Fruit fly (Drosophila melanogaster) whole organism, adult: ENCODE results near the gene ash1.

Source experiments
- CG11617 ChIP-seq: fragments of 200-800 bp; sonication (Bioruptor generic); optimal IDR thresholded peaks from 2 replicates; lab custom pipeline; 2017; ENCODE audit warnings: mild to moderate bottlenecking, missing biosample characterization, missing genetic modification reagents, missing genetic modification characterization
- CG12768 ChIP-seq: fragments of 200-800 bp; sonication (Bioruptor generic); optimal IDR thresholded peaks from 2 replicates; lab custom pipeline; 2017; ENCODE audit warnings: missing biosample characterization, missing genetic modification characterization, mild to moderate bottlenecking, moderate library complexity, missing genetic modification reagents
- CG14711 ChIP-seq: fragments of 200-800 bp; sonication (Bioruptor generic); optimal IDR thresholded peaks from 2 replicates; lab custom pipeline; 2018; ENCODE audit warnings: missing biosample characterization, mild to moderate bottlenecking, missing genetic modification characterization, moderate library complexity
- CG1620 ChIP-seq: fragments of 200-800 bp; sonication (Bioruptor generic); optimal IDR thresholded peaks from 2 replicates; lab custom pipeline; 2016; ENCODE audit warnings: missing biosample characterization, missing genetic modification characterization
- CG33017 ChIP-seq: fragments of 200-800 bp; sonication (Bioruptor generic); optimal IDR thresholded peaks from 2 replicates; lab custom pipeline; 2018; ENCODE audit warnings: missing biosample characterization, mild to moderate bottlenecking, missing genetic modification characterization, moderate library complexity
- CG5204 ChIP-seq: fragments of 200-800 bp; sonication (Bioruptor generic); optimal IDR thresholded peaks from 2 replicates; lab custom pipeline; 2016; ENCODE audit warnings: missing biosample characterization, missing genetic modification characterization
- CG7045 ChIP-seq: fragments of 200-800 bp; sonication (Bioruptor generic); optimal IDR thresholded peaks from 2 replicates; lab custom pipeline; 2017; ENCODE audit warnings: missing biosample characterization, mild to moderate bottlenecking, missing genetic modification characterization
- CG7101 ChIP-seq: fragments of 200-800 bp; sonication (Bioruptor generic); optimal IDR thresholded peaks from 2 replicates; lab custom pipeline; 2018; ENCODE audit warnings: missing biosample characterization, mild to moderate bottlenecking, missing genetic modification characterization, moderate library complexity
- Clk ChIP-seq: fragments of 200-800 bp; sonication (Bioruptor generic); optimal IDR thresholded peaks from 2 replicates; lab custom pipeline; 2017; ENCODE audit warnings: missing biosample characterization, missing genetic modification characterization
- Crg-1 ChIP-seq: fragments of 200-800 bp; sonication (Bioruptor generic); optimal IDR thresholded peaks from 2 replicates; lab custom pipeline; 2016; ENCODE audit warnings: missing biosample characterization, missing genetic modification characterization
- Hr96 ChIP-seq: fragments of 200-800 bp; sonication (Bioruptor generic); optimal IDR thresholded peaks from 2 replicates; lab custom pipeline; 2016; ENCODE audit warnings: missing biosample characterization, missing genetic modification characterization
- Mnt ChIP-seq: fragments of 200-800 bp; sonication (Bioruptor generic); optimal IDR thresholded peaks from 2 replicates; lab custom pipeline; 2016; ENCODE audit warnings: missing biosample characterization, mild to moderate bottlenecking, missing genetic modification characterization
- bab1 ChIP-seq: fragments of 200-800 bp; sonication (Bioruptor generic); optimal IDR thresholded peaks from 3 replicates; lab custom pipeline; 2019; ENCODE audit warnings: missing biosample characterization, mild to moderate bottlenecking, missing genetic modification characterization, moderate library complexity
- cic ChIP-seq: fragments of 200-800 bp; sonication (Bioruptor generic); optimal IDR thresholded peaks from 2 replicates; lab custom pipeline; 2017; ENCODE audit warnings: missing biosample characterization, mild to moderate bottlenecking, missing genetic modification characterization, moderate library complexity
- cnc ChIP-seq, 2 experiments: fragments of >200 bp; optimal IDR thresholded peaks; 2 replicates each; lab custom pipeline; 2017
- kay ChIP-seq: fragments of 200-800 bp; sonication (Bioruptor generic); peaks from one replicate; lab custom pipeline; 2016; ENCODE audit warnings: missing biosample characterization, missing genetic modification characterization, borderline replicate concordance
- ovo ChIP-seq: fragments of 200-800 bp; sonication (Bioruptor generic); optimal IDR thresholded peaks from 2 replicates; lab custom pipeline; 2016; ENCODE audit warnings: missing biosample characterization, missing genetic modification characterization
- pad ChIP-seq: fragments of 200-800 bp; sonication (Bioruptor generic); optimal IDR thresholded peaks from 3 replicates; lab custom pipeline; 2017; ENCODE audit warnings: missing biosample characterization, missing genetic modification characterization, mild to moderate bottlenecking, moderate library complexity, missing genetic modification reagents
- tj ChIP-seq: fragments of 200-800 bp; sonication (Bioruptor generic); optimal IDR thresholded peaks from 3 replicates; lab custom pipeline; 2017; ENCODE audit warnings: missing biosample characterization, mild to moderate bottlenecking, missing genetic modification characterization, moderate library complexity
- toe ChIP-seq: fragments of 200-800 bp; sonication (Bioruptor generic); optimal IDR thresholded peaks from 2 replicates; lab custom pipeline; 2016; ENCODE audit warnings: missing biosample characterization, missing genetic modification characterization

Gene ash1

DNA sequence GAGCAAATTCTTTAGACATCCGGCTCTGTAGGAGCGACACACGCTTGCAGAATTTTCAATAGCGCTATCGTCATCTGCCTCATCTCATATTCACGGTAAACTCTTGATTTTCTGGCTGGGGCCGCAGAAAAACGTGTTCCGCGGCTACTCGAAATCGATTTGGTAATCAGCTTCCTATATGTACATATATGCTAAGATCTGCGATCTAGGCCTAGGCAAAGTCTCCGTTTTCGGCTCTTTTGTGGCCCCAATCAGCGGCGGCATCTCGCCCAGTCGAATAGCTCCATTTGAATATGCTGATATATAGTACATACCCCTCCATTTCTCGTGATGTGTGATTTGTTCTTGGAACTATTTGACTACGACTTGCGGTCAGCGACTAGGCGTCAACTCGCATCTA is 35.5 kb downstream of the ash1 start:
- TF ChIP-seq tj (GFP tag; lab: Kevin White, UChicago) (no peak), CG7101 (no peak), CG11617 (GFP tag; lab: Kevin White, UChicago) (no peak), CG7045 (no peak), Hr96 (GFP tag; lab: Kevin White, UChicago) (no peak), CG12768 (no peak), Clk (no peak)

DNA sequence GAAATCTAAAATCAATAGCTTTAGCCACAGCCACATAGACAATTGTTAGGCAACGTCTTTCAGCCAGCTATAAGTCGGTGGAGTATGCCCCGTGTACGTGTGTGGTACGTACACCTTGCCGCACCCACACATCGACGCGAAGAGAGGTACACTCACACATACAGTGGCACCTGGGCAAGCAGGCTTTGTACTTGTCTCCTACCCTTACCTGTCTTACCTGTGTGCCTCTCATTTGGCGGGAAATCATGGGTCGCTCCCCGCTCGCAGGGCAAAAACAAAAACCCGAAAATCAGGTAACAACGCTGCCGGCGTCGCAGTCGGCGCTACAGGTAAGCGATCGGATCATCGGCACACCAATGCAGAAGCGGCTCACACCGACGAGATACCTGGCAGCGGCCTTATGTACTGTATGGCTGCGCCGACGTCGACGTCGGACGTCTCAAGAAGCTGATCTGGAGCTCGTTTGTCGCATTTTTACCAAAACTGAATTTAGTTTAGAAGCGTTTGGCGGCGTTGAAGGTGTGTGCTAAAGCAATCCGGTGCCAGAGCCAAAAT is 36.3 kb downstream of the ash1 start:
- no peak for TF ChIP-seq ovo (GFP tag; lab: Kevin White, UChicago)
- TF ChIP-seq Mnt, result no peak
- no peak for TF ChIP-seq Clk
- no peak for TF ChIP-seq toe (GFP tag; lab: Kevin White, UChicago)
- no peak for TF ChIP-seq CG7045
- TF ChIP-seq CG14711 (tag; lab: Kevin White, UChicago), result no peak
- no peak for TF ChIP-seq CG7101
- TF ChIP-seq Hr96 (GFP tag; lab: Kevin White, UChicago), result no peak
- TF ChIP-seq CG5204 (GFP tag; lab: Kevin White, UChicago), result no peak
- TF ChIP-seq Crg-1, result no peak
- no peak for TF ChIP-seq CG11617 (GFP tag; lab: Kevin White, UChicago)
- no peak for TF ChIP-seq CG1620 (GFP tag; lab: Kevin White, UChicago)
- TF ChIP-seq kay, result no peak
- TF ChIP-seq cic (GFP tag; lab: Kevin White, UChicago), result no peak
- no peak for TF ChIP-seq tj (GFP tag; lab: Kevin White, UChicago)
- no peak for TF ChIP-seq pad
- no peak for TF ChIP-seq CG12768
- TF ChIP-seq cnc (optimal IDR thresholded peaks at IDR 0.05; lab: Kevin White, UChicago), result no peak
- TF ChIP-seq CG33017 (tag; lab: Kevin White, UChicago), result no peak
- no peak for TF ChIP-seq bab1

DNA sequence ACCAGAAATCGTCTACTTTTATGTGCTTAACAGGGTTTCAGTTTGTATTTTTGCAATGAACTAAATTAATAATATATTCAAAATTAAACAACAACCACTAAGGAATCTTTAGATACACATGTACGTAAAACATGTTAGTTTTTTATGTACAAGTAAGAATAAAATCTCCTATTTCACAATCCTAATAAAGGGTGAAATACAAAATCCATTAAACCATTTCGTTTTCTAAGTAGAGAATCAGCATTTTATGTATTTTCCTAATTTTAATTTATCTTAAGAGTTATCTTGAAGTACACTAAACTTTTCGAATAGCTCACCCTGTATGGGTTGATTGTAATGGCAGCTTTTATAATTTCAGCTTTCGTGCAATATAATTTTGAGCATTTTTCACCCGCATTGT is 36.8 kb downstream of the ash1 start:
- no peak for TF ChIP-seq CG11617 (GFP tag; lab: Kevin White, UChicago)
- TF ChIP-seq CG7101, result no peak
- no peak for TF ChIP-seq CG33017 (tag; lab: Kevin White, UChicago)
- TF ChIP-seq CG12768, result no peak
- TF ChIP-seq CG5204 (GFP tag; lab: Kevin White, UChicago), result peak; percentile 25
- TF ChIP-seq cnc (optimal IDR thresholded peaks at IDR 0.05; lab: Kevin White, UChicago), result no peak
- TF ChIP-seq toe (GFP tag; lab: Kevin White, UChicago), result no peak

DNA sequence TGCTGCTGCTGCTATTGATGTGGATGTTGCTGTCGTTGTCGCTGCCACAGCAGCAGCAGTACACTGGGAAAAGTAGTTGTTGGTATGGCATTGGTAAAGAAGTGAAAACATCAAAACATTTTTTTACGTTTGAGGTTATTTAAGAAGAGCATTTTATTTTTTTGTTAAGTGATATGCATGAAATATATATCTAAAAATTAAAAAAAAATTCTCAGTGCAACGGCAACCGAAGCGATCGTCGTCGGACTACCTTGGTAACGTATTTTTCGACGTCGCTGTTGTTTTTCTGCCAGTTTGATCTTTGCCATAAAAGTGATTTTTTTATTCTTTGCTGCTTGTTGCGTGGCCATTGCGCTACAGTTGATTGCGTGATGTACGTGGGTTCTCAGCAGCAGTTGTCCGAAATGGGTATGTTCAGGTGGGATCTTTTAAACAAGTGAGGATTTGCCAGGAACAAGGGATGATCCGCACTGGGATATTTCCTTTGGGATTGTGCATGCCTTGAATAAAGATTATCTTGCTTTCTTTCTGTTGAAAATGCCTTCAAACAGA is 37.8 kb downstream of the ash1 start:
- TF ChIP-seq CG14711 (tag; lab: Kevin White, UChicago), result peak; percentile 28
- no peak for TF ChIP-seq CG12768
- TF ChIP-seq CG5204 (GFP tag; lab: Kevin White, UChicago), result peak; percentile 50
- TF ChIP-seq bab1, result no peak
- TF ChIP-seq CG7045, result peak; percentile 57
- TF ChIP-seq CG7101, result peak; percentile 33
- no peak for TF ChIP-seq tj (GFP tag; lab: Kevin White, UChicago)
- TF ChIP-seq Mnt, result no peak

DNA sequence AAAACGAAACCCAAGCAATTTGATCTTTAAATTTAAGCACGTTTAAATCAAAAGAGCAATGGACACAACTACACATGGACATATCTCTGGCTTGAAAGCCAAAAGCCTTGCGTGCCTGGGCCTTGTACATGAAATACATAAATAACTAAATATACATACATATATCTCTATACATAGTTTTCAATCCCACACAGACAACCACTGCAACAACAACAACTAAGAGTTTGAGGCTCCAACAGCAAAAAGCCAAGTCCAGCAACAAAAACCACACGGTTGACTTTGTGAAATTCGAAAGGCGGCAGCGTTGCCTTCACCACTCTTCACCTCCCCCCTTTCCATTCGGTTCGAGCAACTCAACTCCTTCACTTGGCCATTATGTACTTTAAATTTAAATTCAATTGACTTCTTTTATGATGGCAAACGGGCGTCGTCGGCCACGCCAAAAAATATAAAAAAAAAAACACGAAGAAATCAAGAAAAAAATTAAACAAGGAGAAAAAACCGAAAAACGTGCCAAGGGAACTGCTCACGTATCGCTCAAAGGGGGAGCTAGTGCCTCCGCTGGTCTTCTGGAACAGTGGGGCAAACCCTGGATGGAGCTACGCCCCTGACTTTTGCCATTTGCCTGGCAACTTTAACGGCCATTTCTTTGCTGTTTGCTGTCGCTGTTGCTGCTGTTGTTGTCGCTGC is 38.4 kb downstream of the ash1 start:
- no peak for TF ChIP-seq Hr96 (GFP tag; lab: Kevin White, UChicago)
- TF ChIP-seq Mnt, result no peak
- no peak for TF ChIP-seq CG14711 (tag; lab: Kevin White, UChicago)
- no peak for TF ChIP-seq ovo (GFP tag; lab: Kevin White, UChicago)
- no peak for TF ChIP-seq CG12768
- TF ChIP-seq Crg-1, result no peak
- TF ChIP-seq Clk, result no peak
- no peak for TF ChIP-seq bab1
- no peak for TF ChIP-seq CG33017 (tag; lab: Kevin White, UChicago)
- TF ChIP-seq tj (GFP tag; lab: Kevin White, UChicago), result no peak
- TF ChIP-seq pad, result no peak
- TF ChIP-seq cnc (optimal IDR thresholded peaks at IDR 0.05; lab: Kevin White, UChicago), result no peak
- no peak for TF ChIP-seq CG11617 (GFP tag; lab: Kevin White, UChicago)
- TF ChIP-seq cic (GFP tag; lab: Kevin White, UChicago), result no peak

DNA sequence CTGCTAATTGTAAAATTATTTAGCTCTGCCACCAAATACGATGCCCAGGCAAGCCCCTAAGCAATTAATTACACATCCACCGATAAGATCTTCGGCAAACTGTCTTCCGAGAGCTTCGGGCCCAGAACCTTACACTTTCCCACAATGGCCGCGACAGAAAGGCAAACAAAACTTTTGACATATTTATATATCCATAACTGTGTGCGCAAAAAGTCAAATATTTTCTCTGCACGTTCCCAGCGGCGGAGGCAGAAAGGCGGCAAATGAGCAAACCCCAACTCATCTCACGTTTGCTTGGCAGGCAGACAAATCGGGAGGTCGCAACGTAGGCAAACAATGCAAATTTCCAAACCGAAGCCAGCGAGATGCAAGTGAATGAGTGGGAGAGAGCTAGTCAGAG is 39.4 kb downstream of the ash1 start:
- TF ChIP-seq Clk, result no peak
- TF ChIP-seq CG14711 (tag; lab: Kevin White, UChicago), result no peak
- TF ChIP-seq CG7101, result no peak
- no peak for TF ChIP-seq Mnt
- TF ChIP-seq CG11617 (GFP tag; lab: Kevin White, UChicago), result no peak
- TF ChIP-seq CG12768, result no peak
- no peak for TF ChIP-seq Hr96 (GFP tag; lab: Kevin White, UChicago)
- TF ChIP-seq Crg-1, result no peak
- no peak for TF ChIP-seq kay
- no peak for TF ChIP-seq cic (GFP tag; lab: Kevin White, UChicago)
- TF ChIP-seq cnc (optimal IDR thresholded peaks at IDR 0.05; lab: Kevin White, UChicago), result no peak
- no peak for TF ChIP-seq CG1620 (GFP tag; lab: Kevin White, UChicago)

DNA sequence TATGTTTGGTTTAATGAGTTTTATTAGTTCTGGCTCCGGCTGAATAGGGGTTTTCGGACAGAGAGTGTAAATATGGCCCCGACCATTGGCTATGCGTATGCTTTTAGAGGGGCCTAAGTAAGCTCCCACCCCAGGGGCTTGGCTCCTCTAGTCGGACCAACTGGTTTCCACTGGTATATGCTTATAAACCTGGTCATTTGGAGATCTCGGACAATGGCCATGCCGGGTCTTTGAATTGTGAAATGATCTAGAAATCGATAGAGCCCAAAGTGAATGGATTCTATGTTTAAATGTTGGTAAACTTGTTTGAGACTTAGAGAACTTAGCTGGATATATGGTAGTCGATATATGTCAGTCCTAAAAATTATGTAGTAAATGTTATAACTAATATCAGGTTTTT is 39.9 kb downstream of the ash1 start:
- no peak for TF ChIP-seq CG7045
- no peak for TF ChIP-seq ovo (GFP tag; lab: Kevin White, UChicago)
- TF ChIP-seq bab1, result no peak
- TF ChIP-seq CG11617 (GFP tag; lab: Kevin White, UChicago), result no peak
- TF ChIP-seq pad, result no peak
- no peak for TF ChIP-seq CG5204 (GFP tag; lab: Kevin White, UChicago)
- no peak for TF ChIP-seq CG7101
- no peak for TF ChIP-seq CG1620 (GFP tag; lab: Kevin White, UChicago)
- TF ChIP-seq Clk, result no peak
- no peak for TF ChIP-seq cnc (optimal IDR thresholded peaks at IDR 0.05; lab: Kevin White, UChicago)
- no peak for TF ChIP-seq CG14711 (tag; lab: Kevin White, UChicago)
- TF ChIP-seq Mnt, result no peak
- no peak for TF ChIP-seq kay
- TF ChIP-seq cic (GFP tag; lab: Kevin White, UChicago), result no peak
- no peak for TF ChIP-seq CG33017 (tag; lab: Kevin White, UChicago)
- no peak for TF ChIP-seq tj (GFP tag; lab: Kevin White, UChicago)
- no peak for TF ChIP-seq Crg-1
